Worm (Caenorhabditis elegans) whole organism, L1 larva: ENCODE measurements around the gene sru-4.
A peak's percentile ranks its signal among the peaks of the same experiment; 100 is the strongest.

ENCODE experiments used
- C04F5.9 ChIP-seq: sonication (generic microtip); optimal IDR thresholded peaks from 2 replicates; lab custom pipeline; 2016; ENCODE audit warnings: missing genetic modification characterization, missing compliant biosample characterization
- C16A3.4 ChIP-seq: fragments of 150-350 bp; optimal IDR thresholded peaks from 2 replicates; lab custom pipeline; 2014; ENCODE audit warnings: missing biosample characterization, missing genetic modification characterization
- C34B4.2 ChIP-seq: sonication (generic microtip); optimal IDR thresholded peaks from 2 replicates; lab custom pipeline; 2017; ENCODE audit warnings: mild to moderate bottlenecking, missing genetic modification characterization, missing compliant biosample characterization
- Y116A8C.19 ChIP-seq: sonication (generic microtip); optimal IDR thresholded peaks from 2 replicates; lab custom pipeline; 2016; ENCODE audit warnings: missing compliant biosample characterization, missing genetic modification characterization, borderline replicate concordance
- aha-1 ChIP-seq: fragments of 150-350 bp; optimal IDR thresholded peaks from 2 replicates; lab custom pipeline; 2014; ENCODE audit warnings: missing biosample characterization, missing genetic modification characterization
- alr-1 ChIP-seq: fragments of 200-800 bp; sonication (Bioruptor generic); optimal IDR thresholded peaks from 2 replicates; lab custom pipeline; 2018; ENCODE audit warnings: borderline replicate concordance, mild to moderate bottlenecking, missing genetic modification characterization, missing compliant biosample characterization
- aly-2 ChIP-seq: fragments of 150-350 bp; optimal IDR thresholded peaks from 2 replicates; lab custom pipeline; 2014; ENCODE audit warnings: missing biosample characterization, missing genetic modification characterization
- ama-1 ChIP-seq: fragments of 150-350 bp; optimal IDR thresholded peaks from 2 replicates; lab custom pipeline; 2014
- blmp-1 ChIP-seq: fragments of 150-350 bp; optimal IDR thresholded peaks from 2 replicates; lab custom pipeline; 2014; ENCODE audit warnings: missing biosample characterization, missing genetic modification characterization
- ceh-63 ChIP-seq: fragments of 200-800 bp; sonication (Bioruptor generic); optimal IDR thresholded peaks from 2 replicates; lab custom pipeline; 2018; ENCODE audit warnings: mild to moderate bottlenecking, missing genetic modification characterization, missing compliant biosample characterization
- ceh-82 ChIP-seq, 3 experiments: fragments of 150-350 bp in 1 of 3; sonication (generic microtip) in 2 of 3; optimal IDR thresholded peaks; 2 replicates each; lab custom pipeline; 2014 to 2017; ENCODE audit warnings: missing biosample characterization in 3 of 3, missing genetic modification characterization in 3 of 3
- ceh-88 ChIP-seq: fragments of 200-800 bp; sonication (Bioruptor generic); IDR thresholded peaks from 2 replicates; pipeline ENCODE4 v1.3.6; 2022; ENCODE audit warnings: missing genetic modification characterization, missing compliant biosample characterization
- ceh-90 ChIP-seq: sonication (generic microtip); optimal IDR thresholded peaks from 2 replicates; lab custom pipeline; 2016; ENCODE audit warnings: missing genetic modification characterization, missing compliant biosample characterization
- dpl-1 ChIP-seq, 3 experiments: fragments of 150-350 bp in 2 of 3; sonication (generic microtip) in 1 of 3; optimal IDR thresholded peaks; 2 replicates each; lab custom pipeline; 2014 to 2017; ENCODE audit warnings: missing biosample characterization in 3 of 3, missing genetic modification characterization in 3 of 3, missing genetic modification reagents in 3 of 3
- dsc-1 ChIP-seq: sonication (generic microtip); optimal IDR thresholded peaks from 2 replicates; lab custom pipeline; 2016; ENCODE audit warnings: mild to moderate bottlenecking, missing genetic modification characterization, missing compliant biosample characterization
- efl-1 ChIP-seq, 4 experiments: fragments of 150-350 bp; optimal IDR thresholded peaks in 3 of 4; peaks in 1 of 4; 1 replicate in 1 of 4; 2 replicates in 3 of 4; lab custom pipeline; 2014; ENCODE audit warnings: missing biosample characterization in 2 of 4, missing genetic modification characterization in 2 of 4, missing genetic modification reagents in 2 of 4
- efl-3 ChIP-seq: fragments of 200-800 bp; sonication (Bioruptor generic); optimal IDR thresholded peaks from 2 replicates; lab custom pipeline; 2018; ENCODE audit warnings: mild to moderate bottlenecking, missing genetic modification characterization, missing compliant biosample characterization
- egl-13 ChIP-seq: sonication (generic microtip); optimal IDR thresholded peaks from 2 replicates; lab custom pipeline; 2016; ENCODE audit warnings: missing genotype, missing genetic modification reagents, missing genetic modification characterization, missing compliant biosample characterization
- egl-27 ChIP-seq, 2 experiments: fragments of 150-350 bp in 1 of 2; sonication (generic microtip); optimal IDR thresholded peaks; 3 replicates each; lab custom pipeline; 2017 to 2018; ENCODE audit warnings: missing biosample characterization in 2 of 2, missing genetic modification characterization in 2 of 2, missing genetic modification reagents in 2 of 2
- elt-3 ChIP-seq, 6 experiments: fragments of 150-350 bp in 1 of 6; sonication (generic microtip); optimal IDR thresholded peaks; 2 replicates each; lab custom pipeline; 2017 to 2018; ENCODE audit warnings: missing biosample characterization in 6 of 6, missing genetic modification characterization in 6 of 6, inconsistent platforms in 1 of 6
- fkh-10 ChIP-seq: sonication (generic microtip); optimal IDR thresholded peaks from 2 replicates; lab custom pipeline; 2017; ENCODE audit warnings: missing biosample characterization, missing genetic modification reagents, missing genetic modification characterization
- fkh-8 ChIP-seq: sonication (generic microtip); optimal IDR thresholded peaks from 2 replicates; lab custom pipeline; 2016; ENCODE audit warnings: mild to moderate bottlenecking, missing genetic modification characterization, missing compliant biosample characterization
- fos-1 ChIP-seq: fragments of 150-350 bp; optimal IDR thresholded peaks from 2 replicates; lab custom pipeline; 2014; ENCODE audit warnings: missing biosample characterization, missing genetic modification characterization
- lin-15B ChIP-seq: fragments of 150-350 bp; sonication (generic microtip); optimal IDR thresholded peaks from 3 replicates; lab custom pipeline; 2014; ENCODE audit warnings: missing biosample characterization, missing genetic modification characterization
- lin-35 ChIP-seq, 2 experiments: fragments of 150-350 bp; optimal IDR thresholded peaks; 2 replicates each; lab custom pipeline; 2014; ENCODE audit warnings: missing biosample characterization in 2 of 2, missing genetic modification characterization in 2 of 2, missing genetic modification reagents in 2 of 2
- lir-3 ChIP-seq: sonication (generic microtip); optimal IDR thresholded peaks from 2 replicates; lab custom pipeline; 2016; ENCODE audit warnings: mild to moderate bottlenecking, missing genetic modification characterization, moderate library complexity, missing compliant biosample characterization; ENCODE audit not compliant: poor library complexity
- mab-9 ChIP-seq: fragments of 200-800 bp; sonication (Bioruptor generic); IDR thresholded peaks from 2 replicates; pipeline ENCODE4 v1.3.6; 2022; ENCODE audit warnings: missing genetic modification reagents, missing genetic modification characterization, missing compliant biosample characterization
- mdl-1 ChIP-seq, 2 experiments: fragments of 150-350 bp; optimal IDR thresholded peaks; 2 replicates each; lab custom pipeline; 2014 to 2017; ENCODE audit warnings: missing biosample characterization in 2 of 2, missing genetic modification characterization in 2 of 2, inconsistent platforms in 1 of 2
- mef-2 ChIP-seq: fragments of 150-350 bp; optimal IDR thresholded peaks from 2 replicates; lab custom pipeline; 2014; ENCODE audit warnings: missing biosample characterization, missing genetic modification characterization
- mep-1 ChIP-seq: fragments of 150-350 bp; optimal IDR thresholded peaks from 2 replicates; lab custom pipeline; 2014; ENCODE audit warnings: missing biosample characterization, missing genetic modification characterization
- nhr-19 ChIP-seq: fragments of 200-800 bp; sonication (Bioruptor generic); conservative IDR thresholded peaks from 2 replicates; pipeline ENCODE4 v1.3.6; 2022; ENCODE audit warnings: missing genetic modification characterization, missing compliant biosample characterization
- nhr-20 ChIP-seq: sonication (generic microtip); optimal IDR thresholded peaks from 2 replicates; lab custom pipeline; 2016; ENCODE audit warnings: mild to moderate bottlenecking, missing genetic modification characterization, missing compliant biosample characterization
- nhr-47 ChIP-seq: sonication (generic microtip); optimal IDR thresholded peaks from 2 replicates; lab custom pipeline; 2016; ENCODE audit warnings: mild to moderate bottlenecking, missing genetic modification characterization, moderate library complexity, missing compliant biosample characterization
- nhr-76 ChIP-seq: sonication (generic microtip); optimal IDR thresholded peaks from 2 replicates; lab custom pipeline; 2017; ENCODE audit warnings: missing biosample characterization, missing genetic modification characterization
- nhr-77 ChIP-seq: fragments of 150-350 bp; optimal IDR thresholded peaks from 2 replicates; lab custom pipeline; 2014; ENCODE audit warnings: missing biosample characterization, missing genetic modification characterization
- nhr-85 ChIP-seq: sonication (generic microtip); peaks from one replicate; lab custom pipeline; 2016; ENCODE audit warnings: missing genetic modification characterization, inconsistent platforms, missing compliant biosample characterization
- nhr-90 ChIP-seq: sonication (generic microtip); optimal IDR thresholded peaks from 2 replicates; lab custom pipeline; 2016; ENCODE audit warnings: mild to moderate bottlenecking, missing genetic modification characterization, missing compliant biosample characterization; ENCODE audit not compliant: poor library complexity
- pag-3 ChIP-seq: sonication (generic microtip); optimal IDR thresholded peaks from 2 replicates; lab custom pipeline; 2017; ENCODE audit warnings: missing genetic modification characterization, mild to moderate bottlenecking, missing compliant biosample characterization, antibody characterized with exemption, borderline replicate concordance; ENCODE audit not compliant: insufficient read depth
- pax-3 ChIP-seq: fragments of 200-800 bp; sonication (Bioruptor generic); optimal IDR thresholded peaks from 2 replicates; lab custom pipeline; 2018; ENCODE audit warnings: mild to moderate bottlenecking, missing genetic modification characterization, moderate library complexity, missing compliant biosample characterization
- pqm-1 ChIP-seq: sonication (generic microtip); optimal IDR thresholded peaks from 3 replicates; lab custom pipeline; 2017; ENCODE audit warnings: missing biosample characterization, missing genetic modification characterization
- rnt-1 ChIP-seq: sonication (generic microtip); optimal IDR thresholded peaks from 2 replicates; lab custom pipeline; 2016; ENCODE audit warnings: mild to moderate bottlenecking, missing genetic modification characterization, moderate library complexity, missing compliant biosample characterization
- snu-23 ChIP-seq: sonication (generic microtip); optimal IDR thresholded peaks from 2 replicates; lab custom pipeline; 2016; ENCODE audit warnings: missing genetic modification characterization, missing compliant biosample characterization
- sup-37 ChIP-seq: fragments of 200-800 bp; sonication (Bioruptor generic); optimal IDR thresholded peaks from 2 replicates; lab custom pipeline; 2018; ENCODE audit warnings: mild to moderate bottlenecking, missing genetic modification characterization, missing compliant biosample characterization
- swsn-7 ChIP-seq: sonication (generic microtip); optimal IDR thresholded peaks from 2 replicates; lab custom pipeline; 2016; ENCODE audit warnings: missing genetic modification characterization, missing compliant biosample characterization
- tbx-2 ChIP-seq: sonication (generic microtip); optimal IDR thresholded peaks from 2 replicates; lab custom pipeline; 2016; ENCODE audit warnings: missing genetic modification characterization, missing compliant biosample characterization
- tlp-1 ChIP-seq: fragments of 150-350 bp; optimal IDR thresholded peaks from 2 replicates; lab custom pipeline; 2014; ENCODE audit warnings: missing biosample characterization, missing genetic modification characterization
- unc-130 ChIP-seq: fragments of 150-350 bp; optimal IDR thresholded peaks from 2 replicates; lab custom pipeline; 2017; ENCODE audit warnings: missing biosample characterization, missing genetic modification characterization, inconsistent platforms
- unc-30 ChIP-seq: sonication (generic microtip); optimal IDR thresholded peaks from 2 replicates; lab custom pipeline; 2017; ENCODE audit warnings: missing biosample characterization, missing genetic modification characterization
- unc-62 ChIP-seq: fragments of 150-350 bp; optimal IDR thresholded peaks from 2 replicates; lab custom pipeline; 2014; ENCODE audit warnings: missing biosample characterization, missing genetic modification reagents, missing genetic modification characterization
- xbp-1 ChIP-seq: sonication (generic microtip); optimal IDR thresholded peaks from 2 replicates; lab custom pipeline; 2016; ENCODE audit warnings: missing genetic modification characterization, missing compliant biosample characterization
- zag-1 ChIP-seq: fragments of 150-350 bp; optimal IDR thresholded peaks from 2 replicates; lab custom pipeline; 2014; ENCODE audit warnings: missing biosample characterization, missing genetic modification characterization
- ztf-4 ChIP-seq: fragments of 150-350 bp; optimal IDR thresholded peaks from 2 replicates; lab custom pipeline; 2014; ENCODE audit warnings: missing biosample characterization, missing genetic modification characterization

sru-4 gene

ce11 chrIV:9511221-9511638 lies 13.0 kb downstream of the sru-4 start:
- TF ChIP-seq dsc-1 (tag; lab: Kevin White, UChicago) (peak; percentile 91), efl-3 (GFP tag; lab: Kevin White, UChicago) (peak; percentile 36), pqm-1 (tag; lab: Kevin White, UChicago) (no peak), nhr-47 (tag; lab: Kevin White, UChicago) (peak; percentile 95), ama-1 (lab: Kevin White, UChicago) (peak; percentile 87), snu-23 (GFP tag; lab: Kevin White, UChicago) (peak; percentile 92), nhr-19 (GFP tag; lab: Robert Waterston, UW) (peak; percentile 87), sup-37 (GFP tag; lab: Kevin White, UChicago) (peak; percentile 67), tbx-2 (peak; percentile 82), nhr-85 (peak; percentile 96), aly-2 (tag; lab: Kevin White, UChicago) (peak; percentile 89), fkh-8 (tag; lab: Kevin White, UChicago) (peak; percentile 84), lin-35 (GFP tag; optimal IDR thresholded peaks at IDR 0.05; lab: Kevin White, UChicago) (peak; percentile 57 to 75), lin-15B (peak; percentile 45), lir-3 (tag; lab: Kevin White, UChicago) (peak; percentile 55), egl-27 (tag; optimal IDR thresholded peaks at IDR 0.05; lab: Kevin White, UChicago) (peak in 1 of 2 experiments; percentile 2), ceh-90 (no peak), egl-13 (tag; lab: Kevin White, UChicago) (peak; percentile 72), tlp-1 (tag; lab: Kevin White, UChicago) (no peak), pag-3 (tag; lab: Kevin White, UChicago) (no peak), zag-1 (tag; lab: Kevin White, UChicago) (no peak), swsn-7 (peak; percentile 93), unc-62 (GFP tag; lab: Kevin White, UChicago) (no peak), Y116A8C.19 (tag; lab: Kevin White, UChicago) (no peak), fkh-10 (peak; percentile 29), unc-130 (tag; lab: Kevin White, UChicago) (peak; percentile 7), C16A3.4 (peak; percentile 65), mdl-1 (tag; optimal IDR thresholded peaks at IDR 0.05; lab: Kevin White, UChicago) (peak in 1 of 2 experiments; percentile 76), efl-1 (optimal IDR thresholded peaks at IDR 0.05; lab: Kevin White, UChicago) (peak; percentile 73 to 78), efl-1 (GFP tag; optimal IDR thresholded peaks at IDR 0.05 in 1 of 2; lab: Kevin White, UChicago) (peak; percentile 61 to 97), mef-2 (tag; lab: Kevin White, UChicago) (peak; percentile 48), rnt-1 (tag; lab: Kevin White, UChicago) (peak; percentile 84), xbp-1 (peak; percentile 91), dpl-1 (GFP tag; optimal IDR thresholded peaks at IDR 0.05; lab: Kevin White, UChicago) (peak; percentile 33 to 54 (median 48)), ceh-82 (tag; optimal IDR thresholded peaks at IDR 0.05; lab: Kevin White, UChicago) (peak; percentile 84 to 87 (median 86)), ceh-88 (GFP tag; lab: Robert Waterston, UW) (no peak; the same call in 1 of the 2 replicates), ceh-63 (GFP tag; lab: Kevin White, UChicago) (no peak), aha-1 (tag; lab: Kevin White, UChicago) (no peak), alr-1 (no peak), nhr-77 (tag; lab: Kevin White, UChicago) (no peak), unc-30 (tag; lab: Kevin White, UChicago) (no peak), elt-3 (tag; optimal IDR thresholded peaks at IDR 0.05; lab: Kevin White, UChicago) (peak in 5 of 6 experiments; percentile 31 to 61 (median 47)), pax-3 (peak; percentile 67), C34B4.2 (tag; lab: Kevin White, UChicago) (no peak), mab-9 (peak; percentile 80), ztf-4 (tag; lab: Kevin White, UChicago) (peak; percentile 60), blmp-1 (peak; percentile 56), C04F5.9 (tag; lab: Kevin White, UChicago) (peak; percentile 62), fos-1 (tag; lab: Kevin White, UChicago) (peak; percentile 63), nhr-20 (tag; lab: Kevin White, UChicago) (peak; percentile 89), nhr-76 (no peak), nhr-90 (tag; lab: Kevin White, UChicago) (peak; percentile 89), mep-1 (tag; lab: Kevin White, UChicago) (peak; percentile 74)
